Worm (Caenorhabditis elegans) whole organism, young adult: ENCODE results near the gene sru-38.

Experiments
- hlh-26 ChIP-seq: fragments of 200-800 bp; sonication (Bioruptor generic); conservative IDR thresholded peaks from 2 replicates; pipeline ENCODE4 v1.3.6; 2022; ENCODE audit warnings: missing genetic modification reagents, missing genetic modification characterization, missing compliant biosample characterization
- nfya-1 ChIP-seq: sonication (generic microtip); optimal IDR thresholded peaks from 2 replicates; lab custom pipeline; 2017; ENCODE audit warnings: antibody characterized with exemption, missing compliant biosample characterization, missing genetic modification characterization, borderline replicate concordance; ENCODE audit not compliant: insufficient read depth

- TF ChIP-seq hlh-26 (GFP tag; lab: Robert Waterston, UW), result no peak
- no peak for TF ChIP-seq nfya-1 (tag; lab: Kevin White, UChicago)
Measured at ce11 chrV:9868311-9868710, 32.5 kb upstream of the sru-38 start, which contains the start of gene srab-17.
